Fruit fly (Drosophila melanogaster) whole organism, adult: ENCODE measurements around the gene Npc2f.

ENCODE experiments used
- CG11617 ChIP-seq: fragments of 200-800 bp; sonication (Bioruptor generic); optimal IDR thresholded peaks from 2 replicates; lab custom pipeline; 2017; ENCODE audit warnings: mild to moderate bottlenecking, missing biosample characterization, missing genetic modification reagents, missing genetic modification characterization
- CG14711 ChIP-seq: fragments of 200-800 bp; sonication (Bioruptor generic); optimal IDR thresholded peaks from 2 replicates; lab custom pipeline; 2018; ENCODE audit warnings: missing biosample characterization, mild to moderate bottlenecking, missing genetic modification characterization, moderate library complexity
- CG1620 ChIP-seq: fragments of 200-800 bp; sonication (Bioruptor generic); optimal IDR thresholded peaks from 2 replicates; lab custom pipeline; 2016; ENCODE audit warnings: missing biosample characterization, missing genetic modification characterization
- CG33017 ChIP-seq: fragments of 200-800 bp; sonication (Bioruptor generic); optimal IDR thresholded peaks from 2 replicates; lab custom pipeline; 2018; ENCODE audit warnings: missing biosample characterization, mild to moderate bottlenecking, missing genetic modification characterization, moderate library complexity
- CG5204 ChIP-seq: fragments of 200-800 bp; sonication (Bioruptor generic); optimal IDR thresholded peaks from 2 replicates; lab custom pipeline; 2016; ENCODE audit warnings: missing biosample characterization, missing genetic modification characterization
- CG7045 ChIP-seq: fragments of 200-800 bp; sonication (Bioruptor generic); optimal IDR thresholded peaks from 2 replicates; lab custom pipeline; 2017; ENCODE audit warnings: missing biosample characterization, mild to moderate bottlenecking, missing genetic modification characterization
- Crg-1 ChIP-seq: fragments of 200-800 bp; sonication (Bioruptor generic); optimal IDR thresholded peaks from 2 replicates; lab custom pipeline; 2016; ENCODE audit warnings: missing biosample characterization, missing genetic modification characterization
- Hr96 ChIP-seq: fragments of 200-800 bp; sonication (Bioruptor generic); optimal IDR thresholded peaks from 2 replicates; lab custom pipeline; 2016; ENCODE audit warnings: missing biosample characterization, missing genetic modification characterization
- bab1 ChIP-seq: fragments of 200-800 bp; sonication (Bioruptor generic); optimal IDR thresholded peaks from 3 replicates; lab custom pipeline; 2019; ENCODE audit warnings: missing biosample characterization, mild to moderate bottlenecking, missing genetic modification characterization, moderate library complexity
- cic ChIP-seq: fragments of 200-800 bp; sonication (Bioruptor generic); optimal IDR thresholded peaks from 2 replicates; lab custom pipeline; 2017; ENCODE audit warnings: missing biosample characterization, mild to moderate bottlenecking, missing genetic modification characterization, moderate library complexity
- kay ChIP-seq: fragments of 200-800 bp; sonication (Bioruptor generic); peaks from one replicate; lab custom pipeline; 2016; ENCODE audit warnings: missing biosample characterization, missing genetic modification characterization, borderline replicate concordance
- pad ChIP-seq: fragments of 200-800 bp; sonication (Bioruptor generic); optimal IDR thresholded peaks from 3 replicates; lab custom pipeline; 2017; ENCODE audit warnings: missing biosample characterization, missing genetic modification characterization, mild to moderate bottlenecking, moderate library complexity, missing genetic modification reagents
- tj ChIP-seq: fragments of 200-800 bp; sonication (Bioruptor generic); optimal IDR thresholded peaks from 3 replicates; lab custom pipeline; 2017; ENCODE audit warnings: missing biosample characterization, mild to moderate bottlenecking, missing genetic modification characterization, moderate library complexity

dm6 chr3R:24161173-24161811 lies 23.6 kb downstream of the Npc2f start, which contains the start of the genes Myo95E and TBC1d7:
- TF ChIP-seq CG33017 (tag; lab: Kevin White, UChicago): peak; percentile 91
- TF ChIP-seq kay (GFP tag; lab: Kevin White, UChicago): no peak
- peak; percentile 34 for TF ChIP-seq cic (GFP tag; lab: Kevin White, UChicago)
- peak; percentile 50 for TF ChIP-seq tj (GFP tag; lab: Kevin White, UChicago)
- no peak for TF ChIP-seq Hr96 (GFP tag; lab: Kevin White, UChicago)
- peak; percentile 45 for TF ChIP-seq Crg-1 (GFP tag; lab: Kevin White, UChicago)
- peak; percentile 83 for TF ChIP-seq CG7045 (GFP tag; lab: Kevin White, UChicago)
- peak; percentile 90 for TF ChIP-seq CG14711 (tag; lab: Kevin White, UChicago)
- TF ChIP-seq CG5204 (GFP tag; lab: Kevin White, UChicago): no peak
- peak; percentile 86 for TF ChIP-seq CG11617 (GFP tag; lab: Kevin White, UChicago)
- peak; percentile 57 for TF ChIP-seq CG1620 (GFP tag; lab: Kevin White, UChicago)
- peak; percentile 82 for TF ChIP-seq pad (GFP tag; lab: Kevin White, UChicago)
- TF ChIP-seq bab1 (GFP tag; lab: Kevin White, UChicago): peak; percentile 88
